Worm (Caenorhabditis elegans) whole organism, L2 larva: ENCODE measurements around the gene C56A3.5.

Experiments used
- fos-1 ChIP-seq: fragments of 150-350 bp; optimal IDR thresholded peaks from 2 replicates; lab custom pipeline; 2014; ENCODE audit warnings: missing biosample characterization, missing genetic modification characterization
- lin-39 ChIP-seq: fragments of 150-350 bp; optimal IDR thresholded peaks from 2 replicates; lab custom pipeline; 2014; ENCODE audit warnings: missing biosample characterization, missing genetic modification reagents, missing genetic modification characterization
- nhr-11 ChIP-seq: fragments of 150-350 bp; optimal IDR thresholded peaks from 2 replicates; lab custom pipeline; 2014; ENCODE audit warnings: missing biosample characterization, missing genetic modification characterization
- nhr-21 ChIP-seq: fragments of 150-350 bp; optimal IDR thresholded peaks from 2 replicates; lab custom pipeline; 2014; ENCODE audit warnings: missing biosample characterization, missing genetic modification characterization
- nhr-237 ChIP-seq: fragments of 150-350 bp; optimal IDR thresholded peaks from 2 replicates; lab custom pipeline; 2014; ENCODE audit warnings: missing biosample characterization, missing genetic modification characterization
- nhr-25 ChIP-seq: fragments of 150-350 bp; sonication (generic microtip); optimal IDR thresholded peaks from 3 replicates; lab custom pipeline; 2014; ENCODE audit warnings: missing biosample characterization, missing genetic modification characterization
- nhr-77 ChIP-seq: fragments of 150-350 bp; optimal IDR thresholded peaks from 2 replicates; lab custom pipeline; 2014; ENCODE audit warnings: missing biosample characterization, missing genetic modification characterization
- skn-1 ChIP-seq: sonication (generic microtip); optimal IDR thresholded peaks from 2 replicates; lab custom pipeline; 2017; ENCODE audit warnings: missing biosample characterization, missing genetic modification characterization
- snpc-4 ChIP-seq: fragments of 150-350 bp; optimal IDR thresholded peaks from 2 replicates; lab custom pipeline; 2014; ENCODE audit warnings: missing biosample characterization, missing genetic modification characterization
- unc-55 ChIP-seq: fragments of 150-350 bp; sonication (generic microtip); optimal IDR thresholded peaks from 3 replicates; lab custom pipeline; 2014; ENCODE audit warnings: missing biosample characterization, missing genetic modification reagents, missing genetic modification characterization
- unc-62 ChIP-seq: fragments of 150-350 bp; optimal IDR thresholded peaks from 2 replicates; lab custom pipeline; 2014; ENCODE audit warnings: missing biosample characterization, missing genetic modification reagents, missing genetic modification characterization

DNA sequence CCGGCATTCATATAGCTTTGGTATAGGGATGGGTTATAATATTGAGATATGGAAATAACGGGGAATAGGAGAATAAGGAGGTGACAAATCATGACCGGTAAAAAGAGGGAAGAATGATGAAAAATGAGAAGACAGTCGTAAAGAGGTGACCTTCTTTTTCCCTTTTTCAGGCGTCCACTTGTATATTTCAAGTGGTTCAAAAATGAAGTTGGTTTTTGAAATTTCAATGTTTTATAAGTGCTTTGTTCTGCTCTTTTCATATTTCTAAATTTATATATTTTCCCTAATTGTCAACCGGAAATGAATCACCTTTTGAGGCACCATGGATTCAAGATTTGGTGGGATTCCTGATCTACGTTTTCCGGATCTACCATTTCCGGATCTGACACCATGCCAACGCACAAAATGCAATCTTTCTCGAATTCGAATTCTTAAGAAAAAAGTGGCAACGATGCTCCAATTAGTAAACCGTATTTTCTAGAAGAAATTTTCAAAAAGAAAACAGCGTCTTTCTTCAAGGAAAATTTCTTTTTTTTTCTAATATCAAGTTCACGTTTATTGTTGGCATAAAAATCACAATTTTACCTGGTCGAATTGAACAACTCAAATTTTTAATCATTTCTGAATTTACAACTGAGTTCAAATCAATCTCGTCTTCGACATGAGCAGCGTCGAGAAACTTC is 37.9 kb downstream of the C56A3.5 start, which contains the start of the genes F53F4.2 and F53F4.18:
- TF ChIP-seq fos-1 (tag; lab: Kevin White, UChicago) = no peak
- no peak for TF ChIP-seq lin-39 (tag; lab: Kevin White, UChicago)
- TF ChIP-seq skn-1 (tag; lab: Kevin White, UChicago) = no peak
- no peak for TF ChIP-seq nhr-25
- no peak for TF ChIP-seq snpc-4 (tag; lab: Kevin White, UChicago)
- no peak for TF ChIP-seq unc-55 (GFP tag; lab: Kevin White, UChicago)
- no peak for TF ChIP-seq nhr-11
- TF ChIP-seq nhr-21 = no peak
- no peak for TF ChIP-seq nhr-237
- no peak for TF ChIP-seq unc-62
- TF ChIP-seq nhr-77 = no peak
